Worm (Caenorhabditis elegans): Measurements from ENCODE around the gene C29E4.15.

The C29E4.15 gene

DNA sequence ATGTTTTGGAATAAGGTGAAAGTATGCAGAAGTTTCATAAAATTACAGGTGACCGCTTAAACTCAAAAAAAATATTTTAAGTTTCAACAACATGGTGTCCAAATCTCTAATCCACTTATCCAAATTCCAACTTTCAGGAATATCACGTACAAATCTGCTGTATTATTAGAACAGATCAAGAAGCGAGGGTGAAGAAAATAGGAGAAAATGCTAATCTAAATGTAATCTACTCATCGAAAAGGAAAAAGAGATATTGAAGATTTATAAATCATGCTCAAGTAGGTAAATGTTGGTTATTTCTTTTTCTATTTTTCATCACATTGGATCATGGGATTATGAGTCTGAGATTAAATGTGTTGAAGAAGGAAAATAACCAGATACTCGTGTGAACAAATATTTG, 49.1 kb downstream of the C29E4.15 start:
- TF ChIP-seq ham-2 (GFP tag; optimal IDR thresholded peaks at IDR 0.05) (no peak), hlh-1 (tag; optimal IDR thresholded peaks at IDR 0.05) (no peak), elt-3 (tag; optimal IDR thresholded peaks at IDR 0.05) (no peak), ztf-11 (tag; optimal IDR thresholded peaks at IDR 0.05) (no peak), unc-39 (tag; optimal IDR thresholded peaks at IDR 0.05) (no peak), zip-8 (tag; optimal IDR thresholded peaks at IDR 0.05) (no peak), elt-1 (tag; optimal IDR thresholded peaks at IDR 0.05; ENCODE audit: borderline replicate concordance, insufficient read depth) (no peak), flh-1 (GFP tag; optimal IDR thresholded peaks at IDR 0.05) (no peak), lsy-2 (tag; optimal IDR thresholded peaks at IDR 0.05) (no peak), nhr-76 (tag; optimal IDR thresholded peaks at IDR 0.05) (no peak), lin-13 (tag; optimal IDR thresholded peaks at IDR 0.05) (no peak), bed-3 (GFP tag; optimal IDR thresholded peaks at IDR 0.05) (no peak), M03D4.4 (tag; optimal IDR thresholded peaks at IDR 0.05) (no peak), sptf-1 (tag; optimal IDR thresholded peaks at IDR 0.05) (no peak)

DNA sequence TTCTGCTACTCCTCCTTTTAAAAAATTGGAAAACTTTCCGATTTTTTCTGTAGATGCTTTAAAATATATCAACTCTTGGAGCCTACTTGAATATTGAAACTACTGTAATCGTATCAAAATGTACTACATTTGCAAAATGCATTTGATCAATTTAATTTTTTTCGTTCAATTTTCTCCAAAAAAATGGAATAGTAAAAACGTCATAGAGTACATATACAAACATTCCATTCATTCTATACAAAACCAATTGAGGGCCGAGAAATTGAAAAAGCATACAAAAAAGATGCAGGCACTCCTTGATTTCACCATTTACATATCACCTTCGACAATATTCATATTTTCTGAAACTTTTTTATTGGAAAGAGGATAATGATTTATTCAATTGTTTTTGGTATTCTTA, 51.7 kb downstream of the C29E4.15 start, which contains the start of gene C06G4.6:
C06G4.6 (plus strand) TSS at position 301 of the 400 bp plus-strand sequence.
- TF ChIP-seq cnd-1 (tag; optimal IDR thresholded peaks at IDR 0.05) (no peak), mab-5 (tag; optimal IDR thresholded peaks at IDR 0.05) (no peak), sem-2 (GFP tag; optimal IDR thresholded peaks at IDR 0.05) (no peak), unc-62 (GFP tag; optimal IDR thresholded peaks at IDR 0.05) (no peak), pha-4 (tag; optimal IDR thresholded peaks at IDR 0.05) (no peak), nhr-76 (tag; optimal IDR thresholded peaks at IDR 0.05) (no peak), elt-3 (tag; optimal IDR thresholded peaks at IDR 0.05) (no peak), snpc-4 (tag; optimal IDR thresholded peaks at IDR 0.05) (no peak), lin-13 (tag; optimal IDR thresholded peaks at IDR 0.05) (no peak), M03D4.4 (tag; optimal IDR thresholded peaks at IDR 0.05) (no peak), zip-8 (tag; optimal IDR thresholded peaks at IDR 0.05) (no peak), ceh-39 (tag; optimal IDR thresholded peaks at IDR 0.05) (no peak), flh-1 (GFP tag; optimal IDR thresholded peaks at IDR 0.05) (no peak), hlh-1 (tag; optimal IDR thresholded peaks at IDR 0.05) (no peak), sptf-1 (tag; optimal IDR thresholded peaks at IDR 0.05) (no peak), unc-120 (tag; optimal IDR thresholded peaks at IDR 0.05; ENCODE audit: poor library complexity, severe bottlenecking) (no peak), nhr-12 (tag; optimal IDR thresholded peaks at IDR 0.05) (no peak), ceh-43 (GFP tag; optimal IDR thresholded peaks at IDR 0.05) (no peak)

Data from whole organism, mixed stage, embryonic.